Worm (Caenorhabditis elegans) whole organism, late embryonic: ENCODE data around the gene K02E7.12.

ENCODE experiments used
- C08G9.2 ChIP-seq: sonication (generic microtip); optimal IDR thresholded peaks from 2 replicates; lab custom pipeline; 2016; ENCODE audit warnings: mild to moderate bottlenecking, missing genetic modification characterization, moderate library complexity, missing compliant biosample characterization
- K09A11.1 ChIP-seq: sonication (generic microtip); optimal IDR thresholded peaks from 2 replicates; lab custom pipeline; 2017; ENCODE audit warnings: antibody characterized with exemption, mild to moderate bottlenecking, missing genetic modification characterization, missing compliant biosample characterization; ENCODE audit not compliant: insufficient read depth
- ceh-19 ChIP-seq: fragments of 200-800 bp; sonication (Bioruptor generic); optimal IDR thresholded peaks from 2 replicates; lab custom pipeline; 2018; ENCODE audit warnings: mild to moderate bottlenecking, missing genetic modification characterization, missing compliant biosample characterization
- ceh-31 ChIP-seq: sonication (generic microtip); optimal IDR thresholded peaks from 2 replicates; lab custom pipeline; 2016; ENCODE audit warnings: missing genetic modification characterization, missing compliant biosample characterization
- ceh-45 ChIP-seq: fragments of 200-800 bp; sonication (Bioruptor generic); IDR thresholded peaks from 2 replicates; pipeline ENCODE4 v1.3.6; 2022; ENCODE audit warnings: missing genetic modification reagents, missing genetic modification characterization, missing compliant biosample characterization
- ceh-6 ChIP-seq: fragments of 200-800 bp; sonication (Bioruptor generic); optimal IDR thresholded peaks from 2 replicates; lab custom pipeline; 2018; ENCODE audit warnings: mild to moderate bottlenecking, missing genetic modification characterization, missing compliant biosample characterization
- elt-2 ChIP-seq: sonication (generic microtip); optimal IDR thresholded peaks from 2 replicates; lab custom pipeline; 2016; ENCODE audit warnings: missing genetic modification reagents, missing genetic modification characterization, missing compliant biosample characterization
- elt-4 ChIP-seq: sonication (generic microtip); optimal IDR thresholded peaks from 2 replicates; lab custom pipeline; 2016; ENCODE audit warnings: missing genetic modification characterization, missing compliant biosample characterization
- ets-4 ChIP-seq: sonication (generic microtip); optimal IDR thresholded peaks from 2 replicates; lab custom pipeline; 2016; ENCODE audit warnings: missing genetic modification characterization, missing compliant biosample characterization
- eyg-1 ChIP-seq: sonication (generic microtip); optimal IDR thresholded peaks from 2 replicates; lab custom pipeline; 2016; ENCODE audit warnings: missing genotype, missing genetic modification characterization, missing compliant biosample characterization
- gmeb-2 ChIP-seq: sonication (generic microtip); optimal IDR thresholded peaks from 2 replicates; lab custom pipeline; 2016; ENCODE audit warnings: missing genetic modification characterization, inconsistent platforms, missing compliant biosample characterization
- hlh-13 ChIP-seq: fragments of 200-800 bp; sonication (Bioruptor generic); optimal IDR thresholded peaks from 2 replicates; lab custom pipeline; 2018; ENCODE audit warnings: mild to moderate bottlenecking, missing genetic modification characterization, missing compliant biosample characterization
- hlh-30 ChIP-seq: sonication (generic microtip); optimal IDR thresholded peaks from 2 replicates; lab custom pipeline; 2017; ENCODE audit warnings: antibody characterized with exemption, missing genetic modification characterization, missing compliant biosample characterization; ENCODE audit not compliant: insufficient read depth
- hlh-6 ChIP-seq: sonication (generic microtip); optimal IDR thresholded peaks from 2 replicates; lab custom pipeline; 2016; ENCODE audit warnings: missing genotype, missing genetic modification characterization, missing compliant biosample characterization
- hlh-8 ChIP-seq: sonication (generic microtip); optimal IDR thresholded peaks from 2 replicates; lab custom pipeline; 2016; ENCODE audit warnings: missing genotype, missing genetic modification characterization, missing compliant biosample characterization
- lim-6 ChIP-seq: sonication (generic microtip); optimal IDR thresholded peaks from 2 replicates; lab custom pipeline; 2016; ENCODE audit warnings: missing genetic modification characterization, missing compliant biosample characterization
- nfya-1 ChIP-seq: sonication (generic microtip); optimal IDR thresholded peaks from 2 replicates; lab custom pipeline; 2017; ENCODE audit warnings: missing genetic modification characterization, mild to moderate bottlenecking, missing compliant biosample characterization, antibody characterized with exemption, moderate library complexity
- nhr-232 ChIP-seq: sonication (generic microtip); optimal IDR thresholded peaks from 2 replicates; lab custom pipeline; 2016; ENCODE audit warnings: missing genetic modification characterization, missing compliant biosample characterization
- npax-4 ChIP-seq: sonication (generic microtip); optimal IDR thresholded peaks from 2 replicates; lab custom pipeline; 2016; ENCODE audit warnings: missing genetic modification characterization, missing compliant biosample characterization
- odd-2 ChIP-seq: sonication (generic microtip); optimal IDR thresholded peaks from 2 replicates; lab custom pipeline; 2017; ENCODE audit warnings: antibody characterized with exemption, mild to moderate bottlenecking, missing genetic modification characterization, missing compliant biosample characterization
- pag-3 ChIP-seq: sonication (generic microtip); optimal IDR thresholded peaks from 2 replicates; lab custom pipeline; 2016; ENCODE audit warnings: missing compliant biosample characterization, missing genetic modification characterization, borderline replicate concordance
- pat-9 ChIP-seq: fragments of 200-800 bp; sonication (Bioruptor generic); optimal IDR thresholded peaks from 2 replicates; lab custom pipeline; 2018; ENCODE audit warnings: mild to moderate bottlenecking, missing genetic modification characterization, moderate library complexity, missing compliant biosample characterization
- pqm-1 ChIP-seq: sonication (generic microtip); optimal IDR thresholded peaks from 2 replicates; lab custom pipeline; 2016; ENCODE audit warnings: missing genetic modification characterization, missing compliant biosample characterization
- pros-1 ChIP-seq: fragments of 150-350 bp; optimal IDR thresholded peaks from 2 replicates; lab custom pipeline; 2014; ENCODE audit warnings: missing biosample characterization, missing genetic modification reagents, missing genetic modification characterization
- rnt-1 ChIP-seq: sonication (generic microtip); optimal IDR thresholded peaks from 2 replicates; lab custom pipeline; 2016; ENCODE audit warnings: missing genetic modification characterization, missing compliant biosample characterization
- sdc-2 ChIP-seq: sonication (generic microtip); optimal IDR thresholded peaks from 2 replicates; lab custom pipeline; 2016; ENCODE audit warnings: missing genotype, missing genetic modification characterization, missing compliant biosample characterization
- sox-2 ChIP-seq: fragments of 200-800 bp; sonication (Bioruptor generic); IDR thresholded peaks from 2 replicates; pipeline ENCODE4 v1.3.6; 2022; ENCODE audit warnings: missing genetic modification reagents, missing genetic modification characterization, missing compliant biosample characterization
- syd-9 ChIP-seq: sonication (generic microtip); optimal IDR thresholded peaks from 2 replicates; lab custom pipeline; 2016; ENCODE audit warnings: mild to moderate bottlenecking, missing genetic modification characterization, moderate library complexity, missing compliant biosample characterization
- tbx-2 ChIP-seq: sonication (generic microtip); optimal IDR thresholded peaks from 2 replicates; lab custom pipeline; 2016; ENCODE audit warnings: missing genetic modification characterization, missing compliant biosample characterization
- tbx-7 ChIP-seq: sonication (generic microtip); optimal IDR thresholded peaks from 2 replicates; lab custom pipeline; 2016; ENCODE audit warnings: missing genotype, missing genetic modification characterization, missing compliant biosample characterization
- zip-5 ChIP-seq: sonication (generic microtip); optimal IDR thresholded peaks from 2 replicates; lab custom pipeline; 2016; ENCODE audit warnings: missing genetic modification characterization, missing compliant biosample characterization
- ztf-16 ChIP-seq: sonication (generic microtip); optimal IDR thresholded peaks from 2 replicates; lab custom pipeline; 2017; ENCODE audit warnings: missing genetic modification characterization, missing compliant biosample characterization

K02E7.12 gene

ce11 chrII:1105291-1105690 lies 34.3 kb downstream of the K02E7.12 start:
- TF ChIP-seq hlh-6 (tag; lab: Kevin White, UChicago) (peak; percentile 38), ceh-31 (no peak), pag-3 (tag; lab: Kevin White, UChicago) (no peak), pqm-1 (tag; lab: Kevin White, UChicago) (no peak), pros-1 (tag; lab: Kevin White, UChicago) (no peak), elt-2 (tag; lab: Kevin White, UChicago) (no peak), hlh-8 (tag; lab: Kevin White, UChicago) (no peak), nfya-1 (tag; lab: Kevin White, UChicago) (no peak), hlh-30 (no peak), syd-9 (tag; lab: Kevin White, UChicago) (peak; percentile 38), sox-2 (GFP tag; lab: Robert Waterston, UW) (no peak)
- TF ChIP-seq, all 69 proteins: peak for 2

ce11 chrII:1106914-1107597 lies 36.1 kb downstream of the K02E7.12 start, which contains the start of gene col-40:
Gene col-40 (minus strand): TSS chrII:1106964.
- TF ChIP-seq C08G9.2, result no peak
- TF ChIP-seq ceh-45 (GFP tag; lab: Robert Waterston, UW), result no peak
- no peak for TF ChIP-seq nhr-232 (tag; lab: Kevin White, UChicago)
- no peak for TF ChIP-seq elt-4 (tag; lab: Kevin White, UChicago)
- no peak for TF ChIP-seq hlh-13 (GFP tag; lab: Kevin White, UChicago)

ce11 chrII:1110901-1111300 lies 39.9 kb downstream of the K02E7.12 start, which contains the start of gene lips-11:
Gene lips-11 (minus strand): TSS chrII:1111001.
- TF ChIP-seq C08G9.2, result no peak
- no peak for TF ChIP-seq ceh-31
- no peak for TF ChIP-seq hlh-6 (tag; lab: Kevin White, UChicago)
- TF ChIP-seq eyg-1 (tag; lab: Kevin White, UChicago), result no peak
- no peak for TF ChIP-seq npax-4 (tag; lab: Kevin White, UChicago)
- TF ChIP-seq ets-4 (tag; lab: Kevin White, UChicago), result no peak

- TF ChIP-seq sdc-2 (tag; lab: Kevin White, UChicago), result no peak
- TF ChIP-seq odd-2 (tag; lab: Kevin White, UChicago), result no peak
- TF ChIP-seq ceh-45 (GFP tag; lab: Robert Waterston, UW), result no peak
These were observed 43.2 kb downstream of the K02E7.12 start, which contains the start of gene lips-12 for ce11 chrII:1114133-1114532. Gene lips-12 (minus strand): TSS chrII:1114233.

ce11 chrII:1116521-1116920 lies 45.5 kb downstream of the K02E7.12 start:
- no peak for TF ChIP-seq ets-4 (tag; lab: Kevin White, UChicago)
- TF ChIP-seq hlh-8 (tag; lab: Kevin White, UChicago), result no peak
- TF ChIP-seq ceh-6, result no peak
- TF ChIP-seq pat-9 (tag; lab: Kevin White, UChicago), result no peak
- no peak for TF ChIP-seq lim-6 (tag; lab: Kevin White, UChicago)
- no peak for TF ChIP-seq odd-2 (tag; lab: Kevin White, UChicago)
- TF ChIP-seq K09A11.1 (tag; lab: Kevin White, UChicago), result no peak
- no peak for TF ChIP-seq ceh-19
- no peak for TF ChIP-seq rnt-1 (tag; lab: Kevin White, UChicago)
- TF ChIP-seq ztf-16 (tag; lab: Kevin White, UChicago), result no peak
- no peak for TF ChIP-seq sdc-2 (tag; lab: Kevin White, UChicago)
- no peak for TF ChIP-seq zip-5 (tag; lab: Kevin White, UChicago)
- no peak for TF ChIP-seq tbx-7 (tag; lab: Kevin White, UChicago)
- no peak for TF ChIP-seq gmeb-2 (tag; lab: Kevin White, UChicago)
- TF ChIP-seq tbx-2, result no peak
- TF ChIP-seq syd-9 (tag; lab: Kevin White, UChicago), result no peak
- TF ChIP-seq, all 69 proteins: peak for 0
